Worm (Caenorhabditis elegans) whole organism, L2 larva: ENCODE results near the gene D1005.2.

Experiments used
- C34F6.9 ChIP-seq: fragments of 150-350 bp; optimal IDR thresholded peaks from 2 replicates; lab custom pipeline; 2014; ENCODE audit warnings: missing biosample characterization, missing genetic modification characterization
- F13H6.1 ChIP-seq: sonication (generic microtip); optimal IDR thresholded peaks from 2 replicates; lab custom pipeline; 2016; ENCODE audit warnings: missing genetic modification characterization, missing compliant biosample characterization
- Y55F3AM.14 ChIP-seq: fragments of 200-800 bp; sonication (Bioruptor generic); optimal IDR thresholded peaks from 2 replicates; lab custom pipeline; 2018; ENCODE audit warnings: mild to moderate bottlenecking, missing genetic modification characterization, missing compliant biosample characterization
- ZK546.5 ChIP-seq: sonication (generic microtip); optimal IDR thresholded peaks from 2 replicates; lab custom pipeline; 2017; ENCODE audit warnings: missing biosample characterization, missing genetic modification characterization
- alr-1 ChIP-seq: fragments of 150-350 bp; optimal IDR thresholded peaks from 2 replicates; lab custom pipeline; 2014; ENCODE audit warnings: missing biosample characterization, missing genetic modification characterization
- aly-2 ChIP-seq: fragments of 150-350 bp; optimal IDR thresholded peaks from 2 replicates; lab custom pipeline; 2014; ENCODE audit warnings: missing biosample characterization, missing genetic modification characterization
- ama-1 ChIP-seq: fragments of 150-350 bp; optimal IDR thresholded peaks from 2 replicates; lab custom pipeline; 2018; ENCODE audit warnings: inconsistent platforms
- ceh-82 ChIP-seq: fragments of 150-350 bp; optimal IDR thresholded peaks from 2 replicates; lab custom pipeline; 2014; ENCODE audit warnings: missing biosample characterization, missing genetic modification characterization
- dmd-4 ChIP-seq: sonication (generic microtip); optimal IDR thresholded peaks from 2 replicates; lab custom pipeline; 2017; ENCODE audit warnings: missing biosample characterization, missing genetic modification characterization
- egl-27 ChIP-seq: sonication (generic microtip); optimal IDR thresholded peaks from 3 replicates; lab custom pipeline; 2017; ENCODE audit warnings: missing biosample characterization, missing genetic modification reagents, missing genetic modification characterization
- elt-1 ChIP-seq: fragments of 150-350 bp; optimal IDR thresholded peaks from 2 replicates; lab custom pipeline; 2014; ENCODE audit warnings: missing biosample characterization, missing genetic modification characterization
- elt-3 ChIP-seq: sonication (generic microtip); optimal IDR thresholded peaks from 2 replicates; lab custom pipeline; 2017; ENCODE audit warnings: missing biosample characterization, missing genetic modification characterization
- fos-1 ChIP-seq: fragments of 150-350 bp; optimal IDR thresholded peaks from 2 replicates; lab custom pipeline; 2014; ENCODE audit warnings: missing biosample characterization, missing genetic modification characterization
- gmeb-1 ChIP-seq: fragments of 150-350 bp; optimal IDR thresholded peaks from 2 replicates; lab custom pipeline; 2014; ENCODE audit warnings: missing biosample characterization, missing genetic modification characterization
- lin-11 ChIP-seq: fragments of 150-350 bp; sonication (generic microtip); optimal IDR thresholded peaks from 2 replicates; lab custom pipeline; 2014; ENCODE audit warnings: missing biosample characterization, missing genetic modification characterization, inconsistent platforms, mixed read lengths
- mab-5 ChIP-seq: fragments of 150-350 bp; optimal IDR thresholded peaks from 2 replicates; lab custom pipeline; 2014; ENCODE audit warnings: missing biosample characterization, missing genetic modification characterization
- mbf-1 ChIP-seq: sonication (generic microtip); optimal IDR thresholded peaks from 2 replicates; lab custom pipeline; 2017; ENCODE audit warnings: missing biosample characterization, missing genetic modification characterization
- mdl-1 ChIP-seq, 2 experiments: fragments of 150-350 bp in 1 of 2; sonication (generic microtip) in 1 of 2; optimal IDR thresholded peaks; 2 replicates each; lab custom pipeline; 2017; ENCODE audit warnings: missing biosample characterization in 2 of 2, missing genetic modification characterization in 2 of 2
- nhr-10 ChIP-seq: sonication (generic microtip); optimal IDR thresholded peaks from 2 replicates; lab custom pipeline; 2017; ENCODE audit warnings: missing biosample characterization, missing genetic modification characterization
- nhr-12 ChIP-seq: fragments of 150-350 bp; optimal IDR thresholded peaks from 2 replicates; lab custom pipeline; 2014; ENCODE audit warnings: missing biosample characterization, missing genetic modification characterization
- nhr-129 ChIP-seq: fragments of 150-350 bp; optimal IDR thresholded peaks from 2 replicates; lab custom pipeline; 2014; ENCODE audit warnings: missing biosample characterization, missing genetic modification characterization
- nhr-21 ChIP-seq: fragments of 150-350 bp; optimal IDR thresholded peaks from 2 replicates; lab custom pipeline; 2014; ENCODE audit warnings: missing biosample characterization, missing genetic modification characterization
- nhr-23 ChIP-seq: fragments of 150-350 bp; optimal IDR thresholded peaks from 2 replicates; lab custom pipeline; 2014; ENCODE audit warnings: missing biosample characterization, missing genetic modification reagents, missing genetic modification characterization
- nhr-25 ChIP-seq: fragments of 150-350 bp; sonication (generic microtip); optimal IDR thresholded peaks from 3 replicates; lab custom pipeline; 2014; ENCODE audit warnings: missing biosample characterization, missing genetic modification characterization
- nhr-6 ChIP-seq: fragments of 150-350 bp; optimal IDR thresholded peaks from 2 replicates; lab custom pipeline; 2014; ENCODE audit warnings: missing biosample characterization, missing genetic modification characterization
- nhr-77 ChIP-seq: fragments of 150-350 bp; optimal IDR thresholded peaks from 2 replicates; lab custom pipeline; 2014; ENCODE audit warnings: missing biosample characterization, missing genetic modification characterization
- peb-1 ChIP-seq: fragments of 150-350 bp; optimal IDR thresholded peaks from 2 replicates; lab custom pipeline; 2014; ENCODE audit warnings: missing biosample characterization, missing genetic modification characterization
- sem-4 ChIP-seq: fragments of 150-350 bp; optimal IDR thresholded peaks from 2 replicates; lab custom pipeline; 2014; ENCODE audit warnings: missing biosample characterization, missing genetic modification reagents, missing genetic modification characterization
- skn-1 ChIP-seq: sonication (generic microtip); optimal IDR thresholded peaks from 2 replicates; lab custom pipeline; 2017; ENCODE audit warnings: missing biosample characterization, missing genetic modification characterization
- sma-3 ChIP-seq: sonication (generic microtip); optimal IDR thresholded peaks from 2 replicates; lab custom pipeline; 2016; ENCODE audit warnings: missing genetic modification reagents, missing genetic modification characterization, missing compliant biosample characterization
- sma-9 ChIP-seq, 2 experiments: fragments of 150-350 bp in 1 of 2; sonication (generic microtip) in 1 of 2; optimal IDR thresholded peaks; 2 replicates each; lab custom pipeline; 2014 to 2016; ENCODE audit warnings: missing genetic modification characterization in 2 of 2, mild to moderate bottlenecking in 1 of 2, missing biosample characterization in 1 of 2, missing compliant biosample characterization in 1 of 2, missing genetic modification reagents in 1 of 2, moderate library complexity in 1 of 2
- snpc-4 ChIP-seq: fragments of 150-350 bp; optimal IDR thresholded peaks from 2 replicates; lab custom pipeline; 2014; ENCODE audit warnings: missing biosample characterization, missing genetic modification characterization
- unc-62 ChIP-seq: fragments of 150-350 bp; optimal IDR thresholded peaks from 2 replicates; lab custom pipeline; 2014; ENCODE audit warnings: missing biosample characterization, missing genetic modification reagents, missing genetic modification characterization
- ztf-1 ChIP-seq: fragments of 200-800 bp; sonication (Bioruptor generic); conservative IDR thresholded peaks from 2 replicates; pipeline ENCODE4 v1.3.6; 2022; ENCODE audit warnings: missing genetic modification characterization, missing compliant biosample characterization
- ztf-4 ChIP-seq: fragments of 150-350 bp; optimal IDR thresholded peaks from 2 replicates; lab custom pipeline; 2014; ENCODE audit warnings: missing biosample characterization, missing genetic modification characterization

Gene D1005.2

DNA sequence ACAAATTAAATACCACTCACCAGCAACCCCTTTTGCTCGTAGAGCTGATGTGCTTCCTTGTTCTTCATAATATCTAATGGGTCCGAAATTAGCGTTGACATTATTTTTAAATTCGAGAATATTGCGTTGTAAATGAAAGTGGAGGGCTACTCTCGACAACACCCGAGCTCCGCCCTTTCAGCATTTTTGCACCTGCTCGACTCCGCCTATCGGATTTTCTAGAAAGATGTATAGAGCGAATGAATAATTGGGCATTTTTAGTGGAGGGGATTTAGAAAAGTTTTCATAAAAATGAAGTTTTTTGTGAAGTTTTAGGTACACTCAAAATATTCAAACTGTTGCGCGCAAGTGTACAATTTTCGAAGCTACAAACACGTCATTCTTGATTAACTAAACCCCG, 35.4 kb downstream of the D1005.2 start, which contains the start of gene F09E10.5:
F09E10.5 (minus strand) TSS at position 101 of the 400 bp plus-strand sequence.
- no peak for TF ChIP-seq snpc-4 (tag; lab: Kevin White, UChicago)
- no peak for TF ChIP-seq fos-1 (tag; lab: Kevin White, UChicago)
- TF ChIP-seq, all 48 proteins: peak for 0

- no peak for TF ChIP-seq gmeb-1
- TF ChIP-seq snpc-4 (tag; lab: Kevin White, UChicago): no peak
- TF ChIP-seq Y55F3AM.14 (GFP tag; lab: Kevin White, UChicago): no peak
- no peak for TF ChIP-seq lin-11 (tag; lab: Kevin White, UChicago)
Observed at ce11 chrX:1495980-1496379, 37.2 kb downstream of the D1005.2 start.

- no peak for TF ChIP-seq dmd-4 (tag; lab: Kevin White, UChicago)
Observed at ce11 chrX:1497581-1497980, 38.8 kb downstream of the D1005.2 start, which contains the start of gene F09E10.6. Gene F09E10.6 (minus strand): TSS chrX:1497681.

ce11 chrX:1499499-1499898, 40.7 kb downstream of the D1005.2 start:
- TF ChIP-seq nhr-23 (tag; lab: Kevin White, UChicago) (no peak), nhr-77 (tag; lab: Kevin White, UChicago) (no peak), sma-3 (GFP tag; lab: Kevin White, UChicago) (no peak), nhr-129 (tag; lab: Kevin White, UChicago) (peak; percentile 45)
- TF ChIP-seq, all 48 proteins: peak for 1

ce11 chrX:1501752-1502151, 42.9 kb downstream of the D1005.2 start, which contains the start of gene F09E10.7:
Gene F09E10.7 (minus strand): TSS chrX:1501852.
- TF ChIP-seq elt-1 (tag; lab: Kevin White, UChicago): no peak
- TF ChIP-seq peb-1 (tag; lab: Kevin White, UChicago): no peak
- no peak for TF ChIP-seq ZK546.5 (tag; lab: Kevin White, UChicago)
- TF ChIP-seq sma-3 (GFP tag; lab: Kevin White, UChicago): no peak

ce11 chrX:1502490-1502889, 43.7 kb downstream of the D1005.2 start, which contains the start of gene F09E10.1:
Gene F09E10.1 (plus strand): TSS chrX:1502790.
- TF ChIP-seq sma-9 (GFP tag; optimal IDR thresholded peaks at IDR 0.05; lab: Kevin White, UChicago): no peak
- TF ChIP-seq sma-9 (tag; optimal IDR thresholded peaks at IDR 0.05; lab: Kevin White, UChicago): no peak
- no peak for TF ChIP-seq lin-11 (tag; lab: Kevin White, UChicago)
- TF ChIP-seq unc-62 (GFP tag; lab: Kevin White, UChicago): no peak
- no peak for TF ChIP-seq C34F6.9 (tag; lab: Kevin White, UChicago)

DNA sequence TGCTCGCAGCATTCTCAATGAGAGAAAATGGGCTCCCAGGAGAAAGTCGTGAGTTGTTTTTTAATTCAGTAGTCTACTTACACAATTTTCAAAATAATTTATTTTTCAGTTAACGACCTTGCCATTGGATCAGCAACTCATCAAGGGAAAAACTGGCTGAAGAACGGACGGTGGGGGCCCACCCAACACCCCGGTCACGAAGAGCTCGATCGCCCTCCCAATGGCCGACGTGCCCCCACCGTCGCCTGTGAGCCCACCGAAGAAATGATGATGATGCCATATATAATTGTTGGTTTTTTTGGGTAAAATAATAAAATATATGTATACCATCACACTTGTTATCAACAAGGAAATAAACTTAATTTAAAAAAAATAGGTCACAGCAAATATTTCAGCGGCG, 44.1 kb downstream of the D1005.2 start:
- TF ChIP-seq egl-27 (tag; lab: Kevin White, UChicago): no peak
- TF ChIP-seq mab-5 (tag; lab: Kevin White, UChicago): no peak
- TF ChIP-seq gmeb-1: no peak
- no peak for TF ChIP-seq sem-4 (tag; lab: Kevin White, UChicago)
- TF ChIP-seq, all 48 proteins: peak for 0

DNA sequence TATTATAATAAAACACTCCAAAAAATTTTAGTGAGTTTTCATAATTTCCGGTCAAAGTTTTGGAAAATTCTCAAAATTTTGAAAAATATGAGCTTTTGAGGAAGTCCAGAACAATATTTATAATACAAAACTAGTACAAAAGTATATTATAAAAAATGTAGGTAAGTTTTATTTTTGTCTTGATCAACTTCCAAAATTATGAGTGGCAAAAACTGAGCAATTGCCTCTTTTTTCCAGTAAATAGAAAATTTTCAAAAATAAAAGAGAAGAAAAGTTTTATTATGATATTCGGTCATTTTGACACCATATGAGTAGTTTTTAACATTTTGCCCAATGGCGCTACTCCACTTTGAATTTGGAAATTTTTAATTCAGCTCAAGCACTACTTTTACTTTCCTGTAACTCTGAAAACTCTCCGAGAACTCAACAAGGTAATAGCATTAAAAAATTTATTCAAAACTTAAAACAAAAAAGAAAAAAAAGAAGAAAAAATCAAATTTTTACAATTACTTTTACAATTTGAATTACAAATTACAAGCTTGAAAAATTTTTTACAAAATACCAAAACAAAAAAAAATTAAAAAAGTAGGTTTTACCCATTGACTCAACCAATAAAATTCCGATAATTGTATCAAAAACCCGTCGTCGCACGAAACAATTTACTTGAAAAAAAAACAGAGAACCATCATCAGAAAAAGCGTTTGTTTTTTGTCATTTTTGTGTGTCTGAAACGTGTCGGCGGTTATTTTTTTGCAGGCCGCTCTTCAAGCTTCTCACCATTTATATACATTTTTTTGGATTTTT, 45.1 kb downstream of the D1005.2 start:
- TF ChIP-seq ceh-82 (no peak), alr-1 (tag; lab: Kevin White, UChicago) (no peak), fos-1 (tag; lab: Kevin White, UChicago) (no peak), sma-9 (GFP tag; optimal IDR thresholded peaks at IDR 0.05; lab: Kevin White, UChicago) (peak; percentile 0), sma-9 (tag; optimal IDR thresholded peaks at IDR 0.05; lab: Kevin White, UChicago) (no peak), skn-1 (tag; lab: Kevin White, UChicago) (peak; percentile 57), ama-1 (peak; percentile 94), gmeb-1 (peak; percentile 69), ztf-1 (GFP tag; lab: Robert Waterston, UW) (no peak), elt-3 (no peak), nhr-21 (tag; lab: Kevin White, UChicago) (peak; percentile 23), peb-1 (tag; lab: Kevin White, UChicago) (no peak), ZK546.5 (tag; lab: Kevin White, UChicago) (no peak), nhr-77 (tag; lab: Kevin White, UChicago) (no peak), nhr-25 (tag; lab: Kevin White, UChicago) (no peak), aly-2 (tag; lab: Kevin White, UChicago) (no peak), mbf-1 (tag; lab: Kevin White, UChicago) (no peak), F13H6.1 (tag; lab: Kevin White, UChicago) (no peak), Y55F3AM.14 (GFP tag; lab: Kevin White, UChicago) (peak; percentile 50), nhr-6 (tag; lab: Kevin White, UChicago) (no peak), lin-11 (tag; lab: Kevin White, UChicago) (no peak), egl-27 (tag; lab: Kevin White, UChicago) (no peak), unc-62 (GFP tag; lab: Kevin White, UChicago) (no peak), nhr-10 (tag; lab: Kevin White, UChicago) (no peak), mdl-1 (tag; optimal IDR thresholded peaks at IDR 0.05; lab: Kevin White, UChicago) (no peak), nhr-12 (tag; lab: Kevin White, UChicago) (no peak), sma-3 (GFP tag; lab: Kevin White, UChicago) (peak; percentile 73), ztf-4 (tag; lab: Kevin White, UChicago) (peak; percentile 92)
